Fruit fly (Drosophila melanogaster): Measurements from ENCODE around the gene CG14207.
A peak's percentile ranks its signal among the peaks of the same experiment; 100 is the strongest.

Gene CG14207

DNA sequence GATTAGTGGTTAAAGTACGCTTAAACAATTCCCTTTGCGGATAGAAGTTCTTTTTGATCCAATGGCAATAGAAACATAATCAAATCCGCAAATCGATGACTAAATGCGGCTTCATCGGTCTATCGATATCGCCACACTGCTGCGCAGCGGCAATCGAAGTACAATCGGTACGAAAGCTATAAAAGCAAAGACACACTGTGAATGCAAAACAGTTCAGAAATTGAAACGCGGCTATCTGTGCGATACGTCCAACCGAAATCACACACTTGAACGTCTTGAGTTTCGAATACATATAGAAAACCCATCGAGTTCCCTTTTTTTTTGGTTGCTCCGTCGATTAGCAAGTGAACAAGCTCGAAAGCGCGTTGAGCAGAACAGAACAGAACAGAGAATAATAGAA lies at the start of gene CG14207 (continued):
- TF ChIP-seq achi (GFP tag; optimal IDR thresholded peaks at IDR 0.05) = no peak
- no peak for TF ChIP-seq CG1621 (tag; optimal IDR thresholded peaks at IDR 0.05)
- no peak for TF ChIP-seq CG32006 (GFP tag; optimal IDR thresholded peaks at IDR 0.05)
- peak; percentile 11 for TF ChIP-seq Sox102F (GFP tag; optimal IDR thresholded peaks at IDR 0.05)
- TF ChIP-seq vri (GFP tag; optimal IDR thresholded peaks at IDR 0.05) = peak; percentile 50
- no peak for TF ChIP-seq svp (GFP tag)
- no peak for TF ChIP-seq CG8119 (GFP tag; IDR thresholded peaks at IDR 0.05)

DNA sequence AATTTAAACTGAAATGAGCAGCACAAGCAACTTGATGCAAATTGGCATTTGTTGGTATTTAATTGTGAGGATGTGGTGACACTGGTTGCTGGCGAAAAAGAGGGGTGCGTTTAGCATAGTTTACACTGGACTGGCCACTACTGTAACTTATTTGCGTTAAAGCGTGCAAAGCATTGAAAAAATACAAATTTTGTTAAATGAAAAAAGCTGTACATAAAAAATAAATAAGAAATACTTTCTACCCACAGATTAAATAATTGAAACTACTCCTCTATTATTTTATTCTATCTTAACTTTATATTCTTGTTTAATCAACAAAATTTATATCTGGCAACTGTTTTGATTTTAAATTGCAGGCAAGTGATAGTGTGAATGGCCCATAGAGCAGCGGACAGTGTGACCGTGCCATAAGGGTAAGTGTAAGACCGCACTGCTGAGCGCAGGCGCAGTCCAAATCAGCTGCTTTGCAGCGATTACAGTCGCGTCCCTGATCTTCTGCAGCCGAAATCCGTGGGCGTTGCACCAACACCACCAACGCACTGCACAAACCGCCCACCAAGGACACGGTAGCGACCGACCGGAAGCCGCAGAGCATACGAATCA lies 39.2 kb upstream of the CG14207 start, which contains the start of the genes Grip84 and car:
TSS of gene Grip84 (minus strand) at position 51 of the 603 bp plus-strand sequence.
TSS of gene car (plus strand) at position 306 of the 603 bp plus-strand sequence.
- TF ChIP-seq Lpt (GFP tag; optimal IDR thresholded peaks at IDR 0.05) (no peak), eg (GFP tag; IDR thresholded peaks at IDR 0.05) (peak; percentile 66), CG8319 (GFP tag; optimal IDR thresholded peaks at IDR 0.05) (no peak), achi (GFP tag; optimal IDR thresholded peaks at IDR 0.05) (peak; percentile 49), CG34406 (GFP tag; optimal IDR thresholded peaks at IDR 0.05) (peak; percentile 27), CG6854 (GFP tag; optimal IDR thresholded peaks at IDR 0.05) (no peak), vri (GFP tag; optimal IDR thresholded peaks at IDR 0.05) (no peak), ss (GFP tag; optimal IDR thresholded peaks at IDR 0.05) (no peak), CG11902 (GFP tag; optimal IDR thresholded peaks at IDR 0.05) (peak; percentile 28), Hr38 (GFP tag; optimal IDR thresholded peaks at IDR 0.05) (no peak), CG11762 (GFP tag; optimal IDR thresholded peaks at IDR 0.05; ENCODE audit: insufficient read depth) (no peak), CG9139 (GFP tag; optimal IDR thresholded peaks at IDR 0.05) (no peak), CG6276 (GFP tag; optimal IDR thresholded peaks at IDR 0.05) (no peak), CG6808 (GFP tag; optimal IDR thresholded peaks at IDR 0.05) (no peak), net (GFP tag; optimal IDR thresholded peaks at IDR 0.05) (no peak), lz (GFP tag; optimal IDR thresholded peaks at IDR 0.05) (peak; percentile 49), CG11294 (GFP tag; IDR thresholded peaks at IDR 0.05) (peak; percentile 56; the same call in 1 of the 2 replicates), dac (GFP tag; optimal IDR thresholded peaks at IDR 0.05) (peak; percentile 41), CG6163 (GFP tag; IDR thresholded peaks at IDR 0.05) (0 out of 3 replicates have a peak, but pooled peaks have one; percentile 48), CG8632 (GFP tag; optimal IDR thresholded peaks at IDR 0.05) (no peak), Met (GFP tag; optimal IDR thresholded peaks at IDR 0.05) (no peak), Gug (GFP tag; IDR thresholded peaks at IDR 0.05) (peak; percentile 63), CG10669 (GFP tag; optimal IDR thresholded peaks at IDR 0.05) (no peak), cyc (GFP tag; optimal IDR thresholded peaks at IDR 0.05) (peak; percentile 58), fd59A (GFP tag; optimal IDR thresholded peaks at IDR 0.05) (peak; percentile 31), acj6 (GFP tag; optimal IDR thresholded peaks at IDR 0.05) (no peak), CG10631 (GFP tag; optimal IDR thresholded peaks at IDR 0.05) (no peak), CG1621 (tag; optimal IDR thresholded peaks at IDR 0.05) (no peak), Sox15 (GFP tag; optimal IDR thresholded peaks at IDR 0.05) (peak; percentile 66), CG8119 (GFP tag; IDR thresholded peaks at IDR 0.05) (no peak), Sox102F (GFP tag; optimal IDR thresholded peaks at IDR 0.05) (no peak), CG32006 (GFP tag; optimal IDR thresholded peaks at IDR 0.05) (no peak), pdm3 (GFP tag; optimal IDR thresholded peaks at IDR 0.05) (no peak), CG4318 (GFP tag; optimal IDR thresholded peaks at IDR 0.05) (no peak), CG16779 (tag; optimal IDR thresholded peaks at IDR 0.05) (no peak), Blimp-1 (GFP tag; optimal IDR thresholded peaks at IDR 0.05) (no peak), salr (GFP tag; optimal IDR thresholded peaks at IDR 0.05) (no peak), CG31627 (GFP tag; optimal IDR thresholded peaks at IDR 0.05) (peak; percentile 54), CG7368 (GFP tag; optimal IDR thresholded peaks at IDR 0.05) (no peak), svp (GFP tag) (no peak), Ets96B (tag; optimal IDR thresholded peaks at IDR 0.05) (peak; percentile 51), CG6792 (GFP tag; optimal IDR thresholded peaks at IDR 0.05) (no peak), spab (GFP tag; optimal IDR thresholded peaks at IDR 0.05) (no peak), dsx (GFP tag; optimal IDR thresholded peaks at IDR 0.05; ENCODE audit: poor library complexity, severe bottlenecking) (no peak), Eip75B (GFP tag; optimal IDR thresholded peaks at IDR 0.05) (no peak), Smox (GFP tag; optimal IDR thresholded peaks at IDR 0.05) (no peak), fkh (GFP tag; optimal IDR thresholded peaks at IDR 0.05) (no peak), topi (GFP tag; optimal IDR thresholded peaks at IDR 0.05) (no peak)
